Worm (Caenorhabditis elegans): ENCODE data around the gene srz-67.

srz-67 gene

ce11 chrII:3237038-3237521 lies at the start of gene srz-67, which contains the start of gene C17F4.11:
TSS of gene srz-67 (minus strand) at chrII:3237138.
TSS of gene C17F4.11 (plus strand) at chrII:3237471.
- TF ChIP-seq ztf-23 (GFP tag; IDR thresholded peaks at IDR 0.05) = no peak
- TF ChIP-seq flt-1 (GFP tag; IDR thresholded peaks at IDR 0.05) = no peak
- no peak for TF ChIP-seq klf-2 (GFP tag; conservative IDR thresholded peaks at IDR 0.05)
- TF ChIP-seq tab-1 (GFP tag; IDR thresholded peaks at IDR 0.05) = no peak
- no peak for TF ChIP-seq T22C8.4 (GFP tag; IDR thresholded peaks at IDR 0.05)
- TF ChIP-seq ref-1 (GFP tag; conservative IDR thresholded peaks at IDR 0.05) = no peak
- TF ChIP-seq med-1 (GFP tag; optimal IDR thresholded peaks at IDR 0.05; ENCODE audit: insufficient read depth) = no peak
- TF ChIP-seq cog-1 (tag; optimal IDR thresholded peaks at IDR 0.05) = no peak
- no peak for TF ChIP-seq ztf-29 (GFP tag; IDR thresholded peaks at IDR 0.05)

ce11 chrII:3284558-3284957 lies 47.6 kb upstream of the srz-67 start, which contains the start of gene scl-15:
TSS of gene scl-15 (minus strand) at chrII:3284658.
- no peak for TF ChIP-seq ztf-29 (GFP tag; IDR thresholded peaks at IDR 0.05)
- TF ChIP-seq ref-1 (GFP tag; conservative IDR thresholded peaks at IDR 0.05) = no peak
- TF ChIP-seq med-1 (GFP tag; optimal IDR thresholded peaks at IDR 0.05; ENCODE audit: insufficient read depth) = no peak
- no peak for TF ChIP-seq flt-1 (GFP tag; IDR thresholded peaks at IDR 0.05)
- TF ChIP-seq T22C8.4 (GFP tag; IDR thresholded peaks at IDR 0.05) = no peak
- no peak for TF ChIP-seq tab-1 (GFP tag; IDR thresholded peaks at IDR 0.05)
- no peak for TF ChIP-seq klf-2 (GFP tag; conservative IDR thresholded peaks at IDR 0.05)
- no peak for TF ChIP-seq cog-1 (tag; optimal IDR thresholded peaks at IDR 0.05)
- no peak for TF ChIP-seq ztf-23 (GFP tag; IDR thresholded peaks at IDR 0.05)

ce11 chrII:3282353-3282752 lies 45.4 kb upstream of the srz-67 start, which contains the start of gene nep-13:
TSS of gene nep-13 (plus strand) at chrII:3282653.
- TF ChIP-seq ztf-29 (GFP tag; IDR thresholded peaks at IDR 0.05) (no peak), cog-1 (tag; optimal IDR thresholded peaks at IDR 0.05) (no peak), ztf-23 (GFP tag; IDR thresholded peaks at IDR 0.05) (no peak), klf-2 (GFP tag; conservative IDR thresholded peaks at IDR 0.05) (no peak), tab-1 (GFP tag; IDR thresholded peaks at IDR 0.05) (no peak), med-1 (GFP tag; optimal IDR thresholded peaks at IDR 0.05; ENCODE audit: insufficient read depth) (no peak), flt-1 (GFP tag; IDR thresholded peaks at IDR 0.05) (no peak), T22C8.4 (GFP tag; IDR thresholded peaks at IDR 0.05) (no peak), ref-1 (GFP tag; conservative IDR thresholded peaks at IDR 0.05) (no peak)

- no peak for TF ChIP-seq T22C8.4 (GFP tag; IDR thresholded peaks at IDR 0.05)
- no peak for TF ChIP-seq ztf-23 (GFP tag; IDR thresholded peaks at IDR 0.05)
- no peak for TF ChIP-seq flt-1 (GFP tag; IDR thresholded peaks at IDR 0.05)
- TF ChIP-seq cog-1 (tag; optimal IDR thresholded peaks at IDR 0.05) = no peak
- TF ChIP-seq ztf-29 (GFP tag; IDR thresholded peaks at IDR 0.05) = no peak
- no peak for TF ChIP-seq klf-2 (GFP tag; conservative IDR thresholded peaks at IDR 0.05)
- no peak for TF ChIP-seq ref-1 (GFP tag; conservative IDR thresholded peaks at IDR 0.05)
- TF ChIP-seq tab-1 (GFP tag; IDR thresholded peaks at IDR 0.05) = no peak
- TF ChIP-seq med-1 (GFP tag; optimal IDR thresholded peaks at IDR 0.05; ENCODE audit: insufficient read depth) = no peak
Observed at ce11 chrII:3278634-3279033, 41.7 kb upstream of the srz-67 start, which contains the start of gene wht-4. TSS of gene wht-4 (plus strand) at chrII:3278934.

- TF ChIP-seq cog-1 (tag; optimal IDR thresholded peaks at IDR 0.05) = no peak
- TF ChIP-seq ztf-23 (GFP tag; IDR thresholded peaks at IDR 0.05) = no peak
- no peak for TF ChIP-seq med-1 (GFP tag; optimal IDR thresholded peaks at IDR 0.05; ENCODE audit: insufficient read depth)
- no peak for TF ChIP-seq flt-1 (GFP tag; IDR thresholded peaks at IDR 0.05)
- TF ChIP-seq T22C8.4 (GFP tag; IDR thresholded peaks at IDR 0.05) = no peak
- TF ChIP-seq tab-1 (GFP tag; IDR thresholded peaks at IDR 0.05) = no peak
- no peak for TF ChIP-seq ztf-29 (GFP tag; IDR thresholded peaks at IDR 0.05)
- TF ChIP-seq klf-2 (GFP tag; conservative IDR thresholded peaks at IDR 0.05) = no peak
- no peak for TF ChIP-seq ref-1 (GFP tag; conservative IDR thresholded peaks at IDR 0.05)
Observed at ce11 chrII:3277686-3278085, 40.7 kb upstream of the srz-67 start, which contains the start of gene F02E11.4. TSS of gene F02E11.4 (minus strand) at chrII:3277786.

ce11 chrII:3274923-3275322 lies 38.0 kb upstream of the srz-67 start, which contains the start of gene F02E11.3:
TSS of gene F02E11.3 (minus strand) at chrII:3275023.
- TF ChIP-seq ztf-29 (GFP tag; IDR thresholded peaks at IDR 0.05) (no peak), cog-1 (tag; optimal IDR thresholded peaks at IDR 0.05) (no peak), tab-1 (GFP tag; IDR thresholded peaks at IDR 0.05) (no peak), med-1 (GFP tag; optimal IDR thresholded peaks at IDR 0.05; ENCODE audit: insufficient read depth) (no peak), ref-1 (GFP tag; conservative IDR thresholded peaks at IDR 0.05) (no peak), flt-1 (GFP tag; IDR thresholded peaks at IDR 0.05) (no peak), ztf-23 (GFP tag; IDR thresholded peaks at IDR 0.05) (no peak), klf-2 (GFP tag; conservative IDR thresholded peaks at IDR 0.05) (no peak), T22C8.4 (GFP tag; IDR thresholded peaks at IDR 0.05) (no peak)

ce11 chrII:3270598-3270997 lies 33.7 kb upstream of the srz-67 start:
- no peak for TF ChIP-seq ztf-29 (GFP tag; IDR thresholded peaks at IDR 0.05)
- no peak for TF ChIP-seq tab-1 (GFP tag; IDR thresholded peaks at IDR 0.05)
- TF ChIP-seq ref-1 (GFP tag; conservative IDR thresholded peaks at IDR 0.05) = no peak
- TF ChIP-seq cog-1 (tag; optimal IDR thresholded peaks at IDR 0.05) = no peak
- TF ChIP-seq T22C8.4 (GFP tag; IDR thresholded peaks at IDR 0.05) = no peak
- no peak for TF ChIP-seq ztf-23 (GFP tag; IDR thresholded peaks at IDR 0.05)
- no peak for TF ChIP-seq med-1 (GFP tag; optimal IDR thresholded peaks at IDR 0.05; ENCODE audit: insufficient read depth)
- no peak for TF ChIP-seq flt-1 (GFP tag; IDR thresholded peaks at IDR 0.05)
- no peak for TF ChIP-seq klf-2 (GFP tag; conservative IDR thresholded peaks at IDR 0.05)

- TF ChIP-seq med-1 (GFP tag; optimal IDR thresholded peaks at IDR 0.05; ENCODE audit: insufficient read depth) (no peak), cog-1 (tag; optimal IDR thresholded peaks at IDR 0.05) (no peak), klf-2 (GFP tag; conservative IDR thresholded peaks at IDR 0.05) (0 out of 2 replicates have a peak, but pooled peaks have one; percentile 6), ref-1 (GFP tag; conservative IDR thresholded peaks at IDR 0.05) (0 out of 2 replicates have a peak, but pooled peaks have one; percentile 34), T22C8.4 (GFP tag; IDR thresholded peaks at IDR 0.05) (peak; percentile 41), ztf-23 (GFP tag; IDR thresholded peaks at IDR 0.05) (no peak), ztf-29 (GFP tag; IDR thresholded peaks at IDR 0.05) (no peak), flt-1 (GFP tag; IDR thresholded peaks at IDR 0.05) (peak; percentile 69), tab-1 (GFP tag; IDR thresholded peaks at IDR 0.05) (peak; percentile 68)
Observed at ce11 chrII:3267815-3268214, 30.9 kb upstream of the srz-67 start.

ce11 chrII:3267365-3267764 lies 30.4 kb upstream of the srz-67 start, which contains the start of gene F02E11.7:
TSS of gene F02E11.7 (plus strand) at chrII:3267665.
- TF ChIP-seq cog-1 (tag; optimal IDR thresholded peaks at IDR 0.05) (no peak), klf-2 (GFP tag; conservative IDR thresholded peaks at IDR 0.05) (no peak), med-1 (GFP tag; optimal IDR thresholded peaks at IDR 0.05; ENCODE audit: insufficient read depth) (no peak), ztf-23 (GFP tag; IDR thresholded peaks at IDR 0.05) (no peak), tab-1 (GFP tag; IDR thresholded peaks at IDR 0.05) (no peak), T22C8.4 (GFP tag; IDR thresholded peaks at IDR 0.05) (no peak), ref-1 (GFP tag; conservative IDR thresholded peaks at IDR 0.05) (no peak), flt-1 (GFP tag; IDR thresholded peaks at IDR 0.05) (no peak), ztf-29 (GFP tag; IDR thresholded peaks at IDR 0.05) (no peak)

Measured in whole organism, midembryonic.